Worm (Caenorhabditis elegans) whole organism, L3 larva: ENCODE data around the gene Y45F10B.13.
A peak's percentile ranks its signal among the peaks of the same experiment; 100 is the strongest.

Experiments
- aly-2 ChIP-seq: fragments of 150-350 bp; optimal IDR thresholded peaks from 2 replicates; lab custom pipeline; 2014; ENCODE audit warnings: missing biosample characterization, missing genetic modification characterization
- ama-1 ChIP-seq: fragments of 150-350 bp; optimal IDR thresholded peaks from 2 replicates; lab custom pipeline; 2018
- ceh-16 ChIP-seq: sonication (generic microtip); optimal IDR thresholded peaks from 2 replicates; lab custom pipeline; 2017; ENCODE audit warnings: missing biosample characterization, missing genetic modification characterization
- ceh-28 ChIP-seq: fragments of 150-350 bp; optimal IDR thresholded peaks from 2 replicates; lab custom pipeline; 2014; ENCODE audit warnings: missing biosample characterization, missing genetic modification reagents, missing genetic modification characterization
- ceh-9 ChIP-seq: sonication (generic microtip); optimal IDR thresholded peaks from 2 replicates; lab custom pipeline; 2018; ENCODE audit warnings: missing biosample characterization, missing genetic modification characterization
- daf-12 ChIP-seq: fragments of 150-350 bp; optimal IDR thresholded peaks from 2 replicates; lab custom pipeline; 2014; ENCODE audit warnings: missing biosample characterization, missing genetic modification reagents, missing genetic modification characterization
- egl-27 ChIP-seq: sonication (generic microtip); optimal IDR thresholded peaks from 4 replicates; lab custom pipeline; 2017; ENCODE audit warnings: missing biosample characterization, missing genetic modification reagents, missing genetic modification characterization
- egl-5 ChIP-seq: fragments of 150-350 bp; optimal IDR thresholded peaks from 2 replicates; lab custom pipeline; 2017; ENCODE audit warnings: missing biosample characterization, missing genetic modification reagents, missing genetic modification characterization, inconsistent platforms
- elt-1 ChIP-seq: fragments of 150-350 bp; optimal IDR thresholded peaks from 2 replicates; lab custom pipeline; 2014; ENCODE audit warnings: missing biosample characterization, missing genetic modification characterization
- elt-2 ChIP-seq: sonication (generic microtip); optimal IDR thresholded peaks from 2 replicates; lab custom pipeline; 2016; ENCODE audit warnings: missing genetic modification reagents, mild to moderate bottlenecking, missing genetic modification characterization, missing compliant biosample characterization
- elt-3 ChIP-seq, 3 experiments: fragments of 150-350 bp in 1 of 3; sonication (generic microtip) in 2 of 3; optimal IDR thresholded peaks; 2 replicates in 2 of 3; 4 replicates in 1 of 3; lab custom pipeline; 2014 to 2017; ENCODE audit warnings: missing biosample characterization in 3 of 3, missing genetic modification characterization in 3 of 3
- fos-1 ChIP-seq: fragments of 150-350 bp; optimal IDR thresholded peaks from 2 replicates; lab custom pipeline; 2014; ENCODE audit warnings: missing biosample characterization, missing genetic modification characterization
- hmg-11 ChIP-seq: sonication (generic microtip); optimal IDR thresholded peaks from 2 replicates; lab custom pipeline; 2016; ENCODE audit warnings: missing genetic modification characterization, missing compliant biosample characterization
- jun-1 ChIP-seq: fragments of 150-350 bp; optimal IDR thresholded peaks from 2 replicates; lab custom pipeline; 2014; ENCODE audit warnings: missing biosample characterization, missing genetic modification reagents, missing genetic modification characterization
- lin-15B ChIP-seq: fragments of 150-350 bp; optimal IDR thresholded peaks from 2 replicates; lab custom pipeline; 2014; ENCODE audit warnings: missing biosample characterization, missing genetic modification characterization
- mdl-1 ChIP-seq: fragments of 150-350 bp; optimal IDR thresholded peaks from 2 replicates; lab custom pipeline; 2014; ENCODE audit warnings: missing biosample characterization, missing genetic modification characterization
- mml-1 ChIP-seq: fragments of 150-350 bp; sonication (generic microtip); optimal IDR thresholded peaks from 3 replicates; lab custom pipeline; 2014; ENCODE audit warnings: missing biosample characterization, missing genetic modification characterization
- nfya-1 ChIP-seq: sonication (generic microtip); optimal IDR thresholded peaks from 2 replicates; lab custom pipeline; 2017; ENCODE audit warnings: missing genetic modification characterization, mild to moderate bottlenecking, missing compliant biosample characterization, antibody characterized with exemption, moderate library complexity; ENCODE audit not compliant: insufficient read depth
- nhr-11 ChIP-seq: fragments of 150-350 bp; optimal IDR thresholded peaks from 2 replicates; lab custom pipeline; 2014; ENCODE audit warnings: missing biosample characterization, missing genetic modification characterization
- nhr-12 ChIP-seq: fragments of 150-350 bp; optimal IDR thresholded peaks from 2 replicates; lab custom pipeline; 2014; ENCODE audit warnings: missing biosample characterization, missing genetic modification characterization
- nhr-237 ChIP-seq: fragments of 150-350 bp; optimal IDR thresholded peaks from 2 replicates; lab custom pipeline; 2014; ENCODE audit warnings: missing biosample characterization, missing genetic modification characterization
- nhr-25 ChIP-seq: sonication (generic microtip); optimal IDR thresholded peaks from 2 replicates; lab custom pipeline; 2017; ENCODE audit warnings: missing biosample characterization, missing genetic modification characterization
- nhr-28 ChIP-seq: fragments of 150-350 bp; optimal IDR thresholded peaks from 2 replicates; lab custom pipeline; 2014; ENCODE audit warnings: missing biosample characterization, missing genetic modification characterization
- nhr-43 ChIP-seq: sonication (generic microtip); optimal IDR thresholded peaks from 2 replicates; lab custom pipeline; 2016; ENCODE audit warnings: mild to moderate bottlenecking, missing genetic modification characterization, missing compliant biosample characterization; ENCODE audit not compliant: poor library complexity, severe bottlenecking
- nhr-67 ChIP-seq: fragments of 150-350 bp; optimal IDR thresholded peaks from 2 replicates; lab custom pipeline; 2014; ENCODE audit warnings: missing biosample characterization, missing genetic modification characterization
- nhr-76 ChIP-seq: fragments of 150-350 bp; sonication (generic microtip); optimal IDR thresholded peaks from 5 replicates; lab custom pipeline; 2014; ENCODE audit warnings: missing biosample characterization, missing genetic modification characterization
- pha-4 ChIP-seq: fragments of 150-350 bp; optimal IDR thresholded peaks from 2 replicates; lab custom pipeline; 2014; ENCODE audit warnings: missing biosample characterization, missing genetic modification reagents, missing genetic modification characterization
- pqm-1 ChIP-seq: fragments of 150-350 bp; optimal IDR thresholded peaks from 2 replicates; lab custom pipeline; 2017; ENCODE audit warnings: missing biosample characterization, missing genetic modification characterization, inconsistent platforms
- skn-1 ChIP-seq: fragments of 150-350 bp; optimal IDR thresholded peaks from 2 replicates; lab custom pipeline; 2014; ENCODE audit warnings: missing biosample characterization, missing genetic modification characterization
- tbx-2 ChIP-seq: sonication (generic microtip); optimal IDR thresholded peaks from 2 replicates; lab custom pipeline; 2016; ENCODE audit warnings: mild to moderate bottlenecking, missing genetic modification characterization, missing compliant biosample characterization
- zag-1 ChIP-seq: fragments of 150-350 bp; optimal IDR thresholded peaks from 2 replicates; lab custom pipeline; 2014; ENCODE audit warnings: missing biosample characterization, missing genetic modification characterization
- ztf-4 ChIP-seq: fragments of 150-350 bp; optimal IDR thresholded peaks from 2 replicates; lab custom pipeline; 2014; ENCODE audit warnings: missing biosample characterization, missing genetic modification characterization

Gene Y45F10B.13

ce11 chrIV:13525223-13525622 is 36.3 kb downstream of the Y45F10B.13 start:
- TF ChIP-seq egl-27 (tag; lab: Kevin White, UChicago) (no peak), nfya-1 (tag; lab: Kevin White, UChicago) (peak; percentile 87)
- TF ChIP-seq, all 47 proteins: peak for 1

- TF ChIP-seq elt-3 (tag; optimal IDR thresholded peaks at IDR 0.05; lab: Kevin White, UChicago) (no peak), egl-5 (tag; lab: Kevin White, UChicago) (no peak), ceh-28 (tag; lab: Kevin White, UChicago) (peak; percentile 35), nfya-1 (tag; lab: Kevin White, UChicago) (peak; percentile 46), pha-4 (tag; lab: Kevin White, UChicago) (peak; percentile 68), hmg-11 (tag; lab: Kevin White, UChicago) (peak; percentile 71), pqm-1 (tag; lab: Kevin White, UChicago) (no peak), lin-15B (tag; lab: Kevin White, UChicago) (peak; percentile 8)
- TF ChIP-seq, all 47 proteins: peak for 5
These were observed 39.7 kb downstream of the Y45F10B.13 start, which contains the start of gene dcap-2 for ce11 chrIV:13521785-13522184. Gene dcap-2, minus strand, starts transcription at chrIV:13521870.

DNA sequence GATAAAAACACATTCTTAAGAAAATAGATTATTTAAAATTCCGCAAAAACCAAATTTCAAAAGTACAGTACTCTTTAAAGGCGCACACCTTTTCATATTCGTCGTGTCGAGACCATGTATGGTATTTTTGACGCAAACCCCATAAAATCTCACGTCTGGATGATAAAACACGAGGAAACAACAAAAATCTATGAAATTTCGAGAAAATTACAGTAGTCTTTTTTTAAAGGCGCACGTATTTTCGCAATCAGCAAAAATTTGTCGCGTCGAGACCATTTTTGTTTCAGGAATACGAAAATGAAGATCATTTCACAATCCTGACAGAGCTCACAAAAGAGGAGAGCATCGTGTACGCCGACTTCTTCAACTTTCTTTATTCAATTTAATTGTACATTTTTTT is 48.5 kb downstream of the Y45F10B.13 start:
- TF ChIP-seq tbx-2 (tag; lab: Kevin White, UChicago) (no peak), ama-1 (lab: Kevin White, UChicago) (peak; percentile 11)

DNA sequence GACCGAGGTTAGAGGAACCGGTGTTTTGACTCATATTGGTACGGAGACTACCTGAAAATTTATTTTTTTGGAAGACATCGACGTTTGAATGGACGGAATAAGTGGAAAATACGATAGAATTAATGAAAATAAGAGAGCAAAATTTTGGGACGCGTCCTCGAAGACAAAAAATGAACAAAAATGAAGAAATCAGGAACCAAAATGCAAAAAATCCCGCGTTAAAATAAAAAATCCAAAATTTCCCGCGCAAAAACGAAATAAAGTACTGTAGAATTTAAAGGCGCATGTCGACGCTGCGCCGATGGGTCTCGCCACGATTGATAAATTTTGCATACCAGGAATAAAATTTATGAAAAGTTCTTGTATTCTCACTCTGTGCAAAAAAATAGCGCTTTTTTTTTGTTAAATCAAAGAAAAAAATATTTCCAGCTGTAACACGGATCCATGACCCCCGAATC is 49.4 kb downstream of the Y45F10B.13 start, which contains the start of gene puf-3:
Gene puf-3 (minus strand): TSS at position 51 of the 458 bp plus-strand sequence.
- no peak for TF ChIP-seq nhr-237 (tag; lab: Kevin White, UChicago)
- no peak for TF ChIP-seq ceh-16
- TF ChIP-seq nhr-11 (tag; lab: Kevin White, UChicago) = no peak
- no peak for TF ChIP-seq aly-2 (tag; lab: Kevin White, UChicago)
- no peak for TF ChIP-seq elt-2 (tag; lab: Kevin White, UChicago)
- no peak for TF ChIP-seq ama-1 (lab: Kevin White, UChicago)
- no peak for TF ChIP-seq mdl-1
- no peak for TF ChIP-seq jun-1 (tag; lab: Kevin White, UChicago)
- TF ChIP-seq nhr-67 (tag; lab: Kevin White, UChicago) = no peak
- TF ChIP-seq mml-1 (tag; lab: Kevin White, UChicago) = no peak
- no peak for TF ChIP-seq elt-1 (tag; lab: Kevin White, UChicago)
- TF ChIP-seq pha-4 (tag; lab: Kevin White, UChicago) = no peak
- no peak for TF ChIP-seq pqm-1 (tag; lab: Kevin White, UChicago)

DNA sequence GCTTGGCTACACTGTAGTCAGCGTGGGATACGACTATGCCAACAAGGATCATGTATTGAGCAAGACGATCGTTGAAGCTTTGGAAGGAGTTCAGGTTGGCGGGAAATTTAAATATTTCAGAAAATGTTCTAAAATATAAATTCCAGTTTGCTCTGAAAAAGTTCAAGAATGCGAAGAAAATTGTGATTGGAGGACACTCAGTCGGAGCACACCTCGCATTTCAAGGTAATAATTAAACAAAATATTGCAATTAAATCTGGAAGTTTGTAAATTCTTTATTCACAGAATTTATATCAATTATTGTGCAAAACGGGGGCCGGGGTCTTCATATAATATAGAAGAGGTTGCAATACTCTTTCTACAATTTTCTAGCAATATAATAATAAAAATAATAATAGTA is 51.5 kb downstream of the Y45F10B.13 start:
- TF ChIP-seq fos-1 = no peak
- TF ChIP-seq nhr-25 = no peak
- TF ChIP-seq daf-12 = no peak
- TF ChIP-seq egl-5 (tag; lab: Kevin White, UChicago) = no peak
- no peak for TF ChIP-seq nhr-12
- TF ChIP-seq nhr-28 = no peak
- TF ChIP-seq nhr-43 (tag; lab: Kevin White, UChicago) = no peak
- TF ChIP-seq nhr-76 = no peak
- TF ChIP-seq jun-1 (tag; lab: Kevin White, UChicago) = no peak
- TF ChIP-seq tbx-2 (tag; lab: Kevin White, UChicago) = no peak
- no peak for TF ChIP-seq ztf-4 (tag; lab: Kevin White, UChicago)
- TF ChIP-seq ceh-9 (tag; lab: Kevin White, UChicago) = no peak
- TF ChIP-seq skn-1 (tag; lab: Kevin White, UChicago) = no peak

ce11 chrIV:13508924-13509323 is 52.6 kb downstream of the Y45F10B.13 start, which contains the start of gene afmd-2:
Gene afmd-2, plus strand, starts transcription at chrIV:13509224.
- TF ChIP-seq zag-1 = no peak
- TF ChIP-seq pha-4 (tag; lab: Kevin White, UChicago) = peak; percentile 30
